Comparison of ENCODE assay signal across 1 fruit fly cellular context in the genomic region with DNA sequence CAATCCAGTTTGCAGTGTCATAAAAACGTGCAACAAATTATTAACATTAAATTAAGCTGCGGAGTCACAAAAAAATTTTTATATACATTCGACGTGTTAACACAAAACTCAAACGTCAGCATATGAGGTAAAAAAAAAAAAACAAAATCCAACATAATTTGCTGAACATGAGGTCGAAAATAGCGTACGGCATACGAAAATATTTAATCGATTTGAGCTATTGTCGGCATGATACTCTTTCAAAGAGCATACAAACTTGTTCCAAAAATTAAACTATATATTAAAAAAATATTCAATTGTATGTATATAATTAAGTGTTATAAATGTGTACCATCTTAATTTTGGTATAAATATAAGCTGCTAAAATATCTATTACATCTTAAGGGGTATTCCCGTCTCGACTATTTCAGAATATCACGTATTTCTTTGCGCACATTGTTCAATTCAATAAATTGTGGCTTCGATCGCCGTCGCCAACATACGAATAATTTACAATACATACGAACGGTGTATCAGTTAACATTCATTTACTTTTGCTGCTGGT.
TF ChIP-seq lines count a peak whose summit lies in the region.

No protein-coding gene starts in this region.

TF ChIP-seq in whole organism, embryonic, 481 proteins besides CTCF, POLR2A, EP300 and RAD21 (continued from another document):
- TF ChIP-seq Awh (GFP tag; IDR thresholded peaks at IDR 0.05; lab: Robert Waterston, UW) (peak; percentile 69), NfI (GFP tag; optimal IDR thresholded peaks at IDR 0.05; lab: Kevin White, UChicago) (no peak), seq (GFP tag; IDR thresholded peaks at IDR 0.05; lab: Robert Waterston, UW) (no peak), gsb-n (tag; optimal IDR thresholded peaks at IDR 0.05; lab: Kevin White, UChicago) (peak; percentile 19), Antp (GFP tag; optimal IDR thresholded peaks at IDR 0.05; lab: Kevin White, UChicago) (no peak), CG10321 (GFP tag; IDR thresholded peaks at IDR 0.05; lab: Robert Waterston, UW) (peak; percentile 44; the same call in 1 of the 2 replicates), al (GFP tag; IDR thresholded peaks at IDR 0.05; lab: Robert Waterston, UW) (peak; percentile 43; the same call in 1 of the 2 replicates), tap (tag; optimal IDR thresholded peaks at IDR 0.05; lab: Kevin White, UChicago) (peak; percentile 49), Rx (GFP tag; IDR thresholded peaks at IDR 0.05; lab: Robert Waterston, UW) (0 out of 2 replicates have a peak, but pooled peaks have one; percentile 4), Nf-YA (GFP tag; IDR thresholded peaks at IDR 0.05; lab: Robert Waterston, UW) (0 out of 2 replicates have a peak, but pooled peaks have one; percentile 28), Eip74EF (GFP tag; optimal IDR thresholded peaks at IDR 0.05; lab: Kevin White, UChicago) (peak in 1 of 2 experiments; percentile 27), Atf6 (GFP tag; IDR thresholded peaks at IDR 0.05; lab: Robert Waterston, UW) (peak; percentile 71; the same call in 1 of the 2 replicates), Taf1 (GFP tag; IDR thresholded peaks at IDR 0.05; lab: Robert Waterston, UW) (no peak), ranshi (GFP tag; IDR thresholded peaks at IDR 0.05; lab: Robert Waterston, UW) (peak; percentile 52; the same call in 1 of the 2 replicates), eyg (GFP tag; optimal IDR thresholded peaks at IDR 0.05; lab: Kevin White, UChicago) (no peak), so (GFP tag; IDR thresholded peaks at IDR 0.05; lab: Robert Waterston, UW) (peak; percentile 62; the same call in 1 of the 3 replicates), CG9932 (GFP tag; IDR thresholded peaks at IDR 0.05; lab: Robert Waterston, UW) (peak; percentile 62), tgo (GFP tag; IDR thresholded peaks at IDR 0.05; lab: Robert Waterston, UW) (peak; percentile 71; the same call in 2 of the 3 replicates), CG2129 (GFP tag; IDR thresholded peaks at IDR 0.05; lab: Robert Waterston, UW; ENCODE audit: partially characterized antibody) (no peak), Ravus (GFP tag; IDR thresholded peaks at IDR 0.05; lab: Robert Waterston, UW) (no peak; the same call in 1 of the 2 replicates), vnd (GFP tag; IDR thresholded peaks at IDR 0.05; lab: Robert Waterston, UW; ENCODE audit: partially characterized antibody) (no peak), vvl (GFP tag; IDR thresholded peaks at IDR 0.05; lab: Robert Waterston, UW) (peak; percentile 66), CG8388 (GFP tag; optimal IDR thresholded peaks at IDR 0.05; lab: Kevin White, UChicago) (peak; percentile 29), gcm2 (GFP tag; optimal IDR thresholded peaks at IDR 0.05; lab: Kevin White, UChicago) (no peak), CG4730 (GFP tag; IDR thresholded peaks at IDR 0.05; lab: Robert Waterston, UW) (0 out of 2 replicates have a peak, but pooled peaks have one; percentile 13), HLH4C (GFP tag; IDR thresholded peaks at IDR 0.05; lab: Robert Waterston, UW; ENCODE audit: partially characterized antibody) (no peak), CG6689 (GFP tag; IDR thresholded peaks at IDR 0.05; lab: Robert Waterston, UW) (peak; percentile 38; the same call in 1 of the 2 replicates), CG6654 (GFP tag; optimal IDR thresholded peaks at IDR 0.05; lab: Kevin White, UChicago) (no peak), Ssrp (tag; optimal IDR thresholded peaks at IDR 0.05; lab: Kevin White, UChicago) (peak; percentile 22), ems (GFP tag; optimal IDR thresholded peaks at IDR 0.05; lab: Kevin White, UChicago) (no peak), CG10147 (GFP tag; optimal IDR thresholded peaks at IDR 0.05; lab: Kevin White, UChicago) (peak; percentile 16), prd (optimal IDR thresholded peaks at IDR 0.05; lab: Kevin White, UChicago) (no peak), prd (GFP tag; IDR thresholded peaks at IDR 0.05; lab: Robert Waterston, UW) (peak; percentile 58; the same call in 2 of the 3 replicates), tll (GFP tag; optimal IDR thresholded peaks at IDR 0.05; lab: Kevin White, UChicago) (no peak), CG2712 (tag; optimal IDR thresholded peaks at IDR 0.05; lab: Kevin White, UChicago) (peak; percentile 53), usp (GFP tag; optimal IDR thresholded peaks at IDR 0.05; lab: Kevin White, UChicago) (no peak), CG18262 (tag; optimal IDR thresholded peaks at IDR 0.05; lab: Kevin White, UChicago) (peak; percentile 42), sd (tag; optimal IDR thresholded peaks at IDR 0.05; lab: Kevin White, UChicago) (peak; percentile 44), PHDP (tag; optimal IDR thresholded peaks at IDR 0.05; lab: Kevin White, UChicago) (peak; percentile 63), CG17829 (tag; optimal IDR thresholded peaks at IDR 0.05; lab: Kevin White, UChicago) (peak; percentile 33), MTF-1 (GFP tag; optimal IDR thresholded peaks at IDR 0.05; lab: Kevin White, UChicago; ENCODE audit: borderline replicate concordance) (no peak), CG7745 (tag; optimal IDR thresholded peaks at IDR 0.05; lab: Kevin White, UChicago) (no peak), CG13296 (GFP tag; optimal IDR thresholded peaks at IDR 0.05; lab: Kevin White, UChicago) (peak; percentile 38), CG14014 (GFP tag; IDR thresholded peaks at IDR 0.05; lab: Robert Waterston, UW) (0 out of 2 replicates have a peak, but pooled peaks have one; percentile 58), bab2 (GFP tag; optimal IDR thresholded peaks at IDR 0.05; lab: Kevin White, UChicago) (no peak), Med (GFP tag; lab: Kevin White, UChicago) (peak; percentile 29), Dbx (GFP tag; IDR thresholded peaks at IDR 0.05; lab: Robert Waterston, UW) (peak; percentile 56; the same call in 1 of the 3 replicates), her (GFP tag; optimal IDR thresholded peaks at IDR 0.05; lab: Kevin White, UChicago) (no peak), run (tag; optimal IDR thresholded peaks at IDR 0.05; lab: Kevin White, UChicago) (no peak), CG10366 (GFP tag; IDR thresholded peaks at IDR 0.05; lab: Robert Waterston, UW) (peak; percentile 36), Spps (tag; optimal IDR thresholded peaks at IDR 0.05; lab: Kevin White, UChicago) (no peak), Hmr (GFP tag; optimal IDR thresholded peaks at IDR 0.05; lab: Kevin White, UChicago) (peak; percentile 61), CG34422 (GFP tag; IDR thresholded peaks at IDR 0.05; lab: Robert Waterston, UW) (peak; percentile 41; the same call in 1 of the 3 replicates), caup (GFP tag; optimal IDR thresholded peaks at IDR 0.05; lab: Kevin White, UChicago; ENCODE audit: severe bottlenecking) (peak; percentile 2), Xbp1 (GFP tag; optimal IDR thresholded peaks at IDR 0.05; lab: Kevin White, UChicago) (peak; percentile 9), Hr51 (GFP tag; optimal IDR thresholded peaks at IDR 0.05; lab: Kevin White, UChicago) (peak in 1 of 2 experiments; percentile 67), Camta (GFP tag; optimal IDR thresholded peaks at IDR 0.05; lab: Kevin White, UChicago) (no peak), Ada2b (GFP tag; IDR thresholded peaks at IDR 0.05; lab: Robert Waterston, UW) (peak; percentile 57), ara (GFP tag; IDR thresholded peaks at IDR 0.05; lab: Robert Waterston, UW) (no peak), CG7357 (GFP tag; IDR thresholded peaks at IDR 0.05; lab: Robert Waterston, UW) (peak; percentile 42; the same call in 1 of the 3 replicates), CG17361 (GFP tag; IDR thresholded peaks at IDR 0.05; lab: Robert Waterston, UW) (peak; percentile 59; the same call in 2 of the 3 replicates), CG15601 (tag; optimal IDR thresholded peaks at IDR 0.05; lab: Kevin White, UChicago) (no peak), Sox102F (GFP tag; optimal IDR thresholded peaks at IDR 0.05; lab: Kevin White, UChicago) (peak; percentile 70), phol (tag; optimal IDR thresholded peaks at IDR 0.05; lab: Kevin White, UChicago) (peak; percentile 46), CG7556 (GFP tag; optimal IDR thresholded peaks at IDR 0.05; lab: Kevin White, UChicago) (peak; percentile 45), CG3847 (GFP tag; IDR thresholded peaks at IDR 0.05; lab: Robert Waterston, UW) (peak; percentile 60), dpn (GFP tag; optimal IDR thresholded peaks at IDR 0.05; lab: Kevin White, UChicago) (peak in 1 of 2 experiments; percentile 16)
TF ChIP-seq in whole organism, embryonic: peak in this region for 131.
